Worm (Caenorhabditis elegans) whole organism, midembryonic: ENCODE measurements around the gene C17H11.2.

ENCODE experiments used
- cog-1 ChIP-seq: sonication (generic microtip); optimal IDR thresholded peaks from 2 replicates; lab custom pipeline; 2016; ENCODE audit warnings: missing genetic modification characterization, missing compliant biosample characterization
- med-1 ChIP-seq: sonication (generic microtip); optimal IDR thresholded peaks from 2 replicates; lab custom pipeline; 2017; ENCODE audit warnings: missing genetic modification characterization, mild to moderate bottlenecking, missing compliant biosample characterization, antibody characterized with exemption, missing genetic modification reagents; ENCODE audit not compliant: insufficient read depth
- ref-1 ChIP-seq: fragments of 200-800 bp; sonication (Bioruptor generic); conservative IDR thresholded peaks from 2 replicates; pipeline ENCODE4 v1.3.6; 2022; ENCODE audit warnings: missing genetic modification reagents, missing genetic modification characterization, missing compliant biosample characterization
- tab-1 ChIP-seq: fragments of 200-800 bp; sonication (Bioruptor generic); IDR thresholded peaks from 2 replicates; pipeline ENCODE4 v1.3.6; 2022; ENCODE audit warnings: missing genetic modification characterization, missing compliant biosample characterization
- ztf-23 ChIP-seq: fragments of 200-800 bp; sonication (Bioruptor generic); IDR thresholded peaks from 2 replicates; pipeline ENCODE4 v1.3.6; 2022; ENCODE audit warnings: missing genetic modification reagents, missing genetic modification characterization, missing compliant biosample characterization

DNA sequence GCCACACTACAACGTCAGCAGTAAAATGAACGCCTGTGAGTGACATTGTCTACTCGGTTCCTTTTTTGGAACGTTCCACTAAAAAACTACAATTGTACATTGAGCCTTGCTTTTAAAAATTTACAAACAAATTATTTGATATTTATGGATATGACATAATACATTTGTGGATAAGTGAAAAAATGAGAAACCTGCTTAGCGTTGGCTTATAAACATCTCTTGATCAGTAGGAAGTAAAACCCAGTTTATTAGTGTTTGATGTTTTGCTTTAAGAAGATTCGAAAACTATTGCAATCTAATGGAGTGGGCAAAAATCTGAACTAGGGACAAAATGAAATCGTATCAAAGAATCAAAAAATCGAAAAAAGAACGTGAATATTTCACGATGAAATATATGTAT lies 47.2 kb downstream of the C17H11.2 start:
- TF ChIP-seq ztf-23 (GFP tag; lab: Robert Waterston, UW), result no peak
- TF ChIP-seq tab-1, result no peak
- no peak for TF ChIP-seq med-1 (GFP tag; lab: Kevin White, UChicago)
- no peak for TF ChIP-seq ref-1 (GFP tag; lab: Robert Waterston, UW)
- TF ChIP-seq cog-1 (tag; lab: Kevin White, UChicago), result no peak
